Fruit fly (Drosophila melanogaster) whole organism, prepupa: ENCODE measurements around the gene CG6000.

ENCODE experiments used
- Blimp-1 ChIP-seq: fragments of 200-800 bp; sonication (Bioruptor generic); optimal IDR thresholded peaks from 3 replicates; lab custom pipeline; 2017; ENCODE audit warnings: missing biosample characterization, missing genetic modification characterization, mild to moderate bottlenecking, moderate library complexity, missing genetic modification reagents
- CG10669 ChIP-seq: fragments of 200-800 bp; sonication (Bioruptor generic); optimal IDR thresholded peaks from 3 replicates; lab custom pipeline; 2018; ENCODE audit warnings: missing biosample characterization, mild to moderate bottlenecking, missing genetic modification characterization, moderate library complexity
- CG11294 ChIP-seq: fragments of 200-800 bp; sonication (Bioruptor generic); IDR thresholded peaks from 2 replicates; pipeline ENCODE4 v1.3.6; 2022; ENCODE audit warnings: missing biosample characterization, missing genetic modification characterization
- CG11902 ChIP-seq: fragments of 200-800 bp; sonication (Bioruptor generic); optimal IDR thresholded peaks from 3 replicates; lab custom pipeline; 2016; ENCODE audit warnings: missing biosample characterization, missing genetic modification characterization
- CG16779 ChIP-seq: fragments of 200-800 bp; sonication (Bioruptor generic); optimal IDR thresholded peaks from 3 replicates; lab custom pipeline; 2017; ENCODE audit warnings: missing biosample characterization, mild to moderate bottlenecking, missing genetic modification characterization
- CG3032 ChIP-seq: fragments of 200-800 bp; optimal IDR thresholded peaks from 2 replicates; lab custom pipeline; 2019; ENCODE audit warnings: missing biosample characterization, mild to moderate bottlenecking, missing genetic modification characterization, moderate library complexity
- CG31627 ChIP-seq: fragments of 200-800 bp; sonication (Bioruptor generic); optimal IDR thresholded peaks from 3 replicates; lab custom pipeline; 2016; ENCODE audit warnings: missing biosample characterization, missing genetic modification characterization
- CG32006 ChIP-seq: fragments of 200-800 bp; sonication (Bioruptor generic); optimal IDR thresholded peaks from 3 replicates; lab custom pipeline; 2017; ENCODE audit warnings: missing biosample characterization, mild to moderate bottlenecking, missing genetic modification characterization
- CG34406 ChIP-seq: fragments of 200-800 bp; sonication (Bioruptor generic); optimal IDR thresholded peaks from 3 replicates; lab custom pipeline; 2016; ENCODE audit warnings: missing biosample characterization, missing genetic modification characterization
- CG3919 ChIP-seq: fragments of 200-800 bp; sonication (Bioruptor generic); optimal IDR thresholded peaks from 3 replicates; lab custom pipeline; 2016; ENCODE audit warnings: missing biosample characterization, missing genetic modification characterization
- CG4318 ChIP-seq: fragments of 200-800 bp; sonication (Bioruptor generic); optimal IDR thresholded peaks from 3 replicates; lab custom pipeline; 2017; ENCODE audit warnings: missing biosample characterization, mild to moderate bottlenecking, missing genetic modification characterization
- CG6276 ChIP-seq: fragments of 200-800 bp; sonication (Bioruptor generic); optimal IDR thresholded peaks from 2 replicates; lab custom pipeline; 2017; ENCODE audit warnings: missing biosample characterization, mild to moderate bottlenecking, missing genetic modification characterization
- CG6792 ChIP-seq: fragments of 200-800 bp; sonication (Bioruptor generic); optimal IDR thresholded peaks from 3 replicates; lab custom pipeline; 2016; ENCODE audit warnings: missing biosample characterization, missing genetic modification characterization
- CG6808 ChIP-seq: fragments of 200-800 bp; sonication (Bioruptor generic); optimal IDR thresholded peaks from 3 replicates; lab custom pipeline; 2017; ENCODE audit warnings: missing biosample characterization, missing genetic modification characterization, mild to moderate bottlenecking, moderate library complexity, missing genetic modification reagents
- CG6854 ChIP-seq: fragments of 200-800 bp; sonication (Bioruptor generic); optimal IDR thresholded peaks from 2 replicates; lab custom pipeline; 2017; ENCODE audit warnings: missing biosample characterization, mild to moderate bottlenecking, missing genetic modification characterization
- CG7368 ChIP-seq: fragments of 200-800 bp; sonication (Bioruptor generic); optimal IDR thresholded peaks from 3 replicates; lab custom pipeline; 2016; ENCODE audit warnings: missing biosample characterization, missing genetic modification characterization
- CG8119 ChIP-seq: fragments of 200-800 bp; sonication (Bioruptor generic); IDR thresholded peaks from 3 replicates; pipeline ENCODE4 v1.3.6; 2022; ENCODE audit warnings: missing biosample characterization, missing genetic modification characterization
- CG8632 ChIP-seq: fragments of 200-800 bp; sonication (Bioruptor generic); optimal IDR thresholded peaks from 3 replicates; lab custom pipeline; 2016; ENCODE audit warnings: missing biosample characterization, missing genetic modification characterization
- CG9139 ChIP-seq: fragments of 200-800 bp; sonication (Bioruptor generic); optimal IDR thresholded peaks from 3 replicates; lab custom pipeline; 2017; ENCODE audit warnings: missing biosample characterization, mild to moderate bottlenecking, missing genetic modification characterization
- Eip75B ChIP-seq: fragments of 200-800 bp; sonication (Bioruptor generic); optimal IDR thresholded peaks from 3 replicates; lab custom pipeline; 2016; ENCODE audit warnings: missing biosample characterization, missing genetic modification characterization
- Eip78C ChIP-seq: fragments of 200-800 bp; sonication (Bioruptor generic); peaks from one replicate; lab custom pipeline; 2016; ENCODE audit warnings: missing biosample characterization, missing genetic modification characterization
- Eip93F ChIP-seq: fragments of 200-800 bp; sonication (Bioruptor generic); optimal IDR thresholded peaks from 2 replicates; lab custom pipeline; 2016; ENCODE audit warnings: missing biosample characterization, mild to moderate bottlenecking, missing genetic modification characterization
- Ets96B ChIP-seq: fragments of 200-800 bp; optimal IDR thresholded peaks from 2 replicates; lab custom pipeline; 2019; ENCODE audit warnings: missing biosample characterization, mild to moderate bottlenecking, missing genetic modification characterization, moderate library complexity
- Hr4 ChIP-seq: fragments of 200-800 bp; sonication (Bioruptor generic); optimal IDR thresholded peaks from 3 replicates; lab custom pipeline; 2016; ENCODE audit warnings: missing biosample characterization, missing genetic modification characterization
- Lpt ChIP-seq: fragments of 200-800 bp; sonication (Bioruptor generic); optimal IDR thresholded peaks from 3 replicates; lab custom pipeline; 2016; ENCODE audit warnings: missing biosample characterization, missing genetic modification characterization
- Met ChIP-seq: fragments of 200-800 bp; sonication (Bioruptor generic); optimal IDR thresholded peaks from 3 replicates; lab custom pipeline; 2016; ENCODE audit warnings: missing biosample characterization, missing genetic modification characterization
- OdsH ChIP-seq: fragments of 200-800 bp; sonication (Bioruptor generic); optimal IDR thresholded peaks from 3 replicates; lab custom pipeline; 2016; ENCODE audit warnings: missing biosample characterization, missing genetic modification characterization
- Sox102F ChIP-seq: fragments of 200-800 bp; sonication (Bioruptor generic); optimal IDR thresholded peaks from 2 replicates; lab custom pipeline; 2016; ENCODE audit warnings: missing biosample characterization, mild to moderate bottlenecking, missing genetic modification characterization
- Sox14 ChIP-seq: fragments of 200-800 bp; sonication (Bioruptor generic); optimal IDR thresholded peaks from 3 replicates; lab custom pipeline; 2016; ENCODE audit warnings: missing biosample characterization, missing genetic modification characterization
- Sox15 ChIP-seq: fragments of 200-800 bp; sonication (Bioruptor generic); optimal IDR thresholded peaks from 3 replicates; lab custom pipeline; 2016; ENCODE audit warnings: missing biosample characterization, missing genetic modification characterization
- achi ChIP-seq: fragments of 200-800 bp; sonication (Bioruptor generic); optimal IDR thresholded peaks from 3 replicates; lab custom pipeline; 2016; ENCODE audit warnings: missing biosample characterization, missing genetic modification characterization
- acj6 ChIP-seq: fragments of 200-800 bp; sonication (Bioruptor generic); optimal IDR thresholded peaks from 3 replicates; lab custom pipeline; 2016; ENCODE audit warnings: missing biosample characterization, missing genetic modification characterization
- dac ChIP-seq: fragments of 200-800 bp; sonication (Bioruptor generic); optimal IDR thresholded peaks from 2 replicates; lab custom pipeline; 2017; ENCODE audit warnings: missing biosample characterization, mild to moderate bottlenecking, missing genetic modification characterization
- dsx ChIP-seq: fragments of 200-800 bp; optimal IDR thresholded peaks from 3 replicates; lab custom pipeline; 2019; ENCODE audit warnings: missing biosample characterization, mild to moderate bottlenecking, missing genetic modification characterization, moderate library complexity; ENCODE audit not compliant: poor library complexity, severe bottlenecking
- eg ChIP-seq: fragments of 200-800 bp; sonication (Bioruptor generic); IDR thresholded peaks from 3 replicates; pipeline ENCODE4 v1.3.6; 2022; ENCODE audit warnings: missing biosample characterization, missing genetic modification characterization
- esn ChIP-seq: fragments of 200-800 bp; sonication (Bioruptor generic); optimal IDR thresholded peaks from 2 replicates; lab custom pipeline; 2016; ENCODE audit warnings: missing biosample characterization, mild to moderate bottlenecking, missing genetic modification characterization, moderate library complexity
- fd59A ChIP-seq: fragments of 200-800 bp; sonication (Bioruptor generic); optimal IDR thresholded peaks from 2 replicates; lab custom pipeline; 2017; ENCODE audit warnings: missing biosample characterization, mild to moderate bottlenecking, missing genetic modification characterization, missing genetic modification reagents
- fd85E ChIP-seq: fragments of 200-800 bp; sonication (Bioruptor generic); optimal IDR thresholded peaks from 3 replicates; lab custom pipeline; 2016; ENCODE audit warnings: missing biosample characterization, missing genetic modification characterization
- fkh ChIP-seq: fragments of 200-800 bp; sonication (Bioruptor generic); optimal IDR thresholded peaks from 3 replicates; lab custom pipeline; 2017; ENCODE audit warnings: missing biosample characterization, mild to moderate bottlenecking, missing genetic modification characterization, moderate library complexity
- lz ChIP-seq: fragments of 200-800 bp; sonication (Bioruptor generic); optimal IDR thresholded peaks from 3 replicates; lab custom pipeline; 2016; ENCODE audit warnings: missing biosample characterization, missing genetic modification characterization
- net ChIP-seq: fragments of 200-800 bp; sonication (Bioruptor generic); optimal IDR thresholded peaks from 3 replicates; lab custom pipeline; 2016; ENCODE audit warnings: missing biosample characterization, missing genetic modification characterization
- pdm3 ChIP-seq: fragments of 200-800 bp; sonication (Bioruptor generic); optimal IDR thresholded peaks from 3 replicates; lab custom pipeline; 2016; ENCODE audit warnings: missing biosample characterization, missing genetic modification characterization
- salr ChIP-seq, 2 experiments: fragments of 200-800 bp; sonication (Bioruptor generic); optimal IDR thresholded peaks; 3 replicates each; lab custom pipeline; 2016 to 2018; ENCODE audit warnings: missing biosample characterization in 2 of 2, missing genetic modification characterization in 2 of 2, mild to moderate bottlenecking in 1 of 2
- spab ChIP-seq: fragments of 200-800 bp; sonication (Bioruptor generic); optimal IDR thresholded peaks from 2 replicates; lab custom pipeline; 2017; ENCODE audit warnings: missing biosample characterization, mild to moderate bottlenecking, missing genetic modification characterization, missing genetic modification reagents
- svp ChIP-seq: fragments of 200-800 bp; sonication (Bioruptor generic); peaks from one replicate; lab custom pipeline; 2016; ENCODE audit warnings: missing biosample characterization, missing genetic modification characterization
- topi ChIP-seq: fragments of 200-800 bp; sonication (Bioruptor generic); optimal IDR thresholded peaks from 3 replicates; lab custom pipeline; 2016; ENCODE audit warnings: missing biosample characterization, missing genetic modification characterization
- vri ChIP-seq: fragments of 200-800 bp; sonication (Bioruptor generic); optimal IDR thresholded peaks from 3 replicates; lab custom pipeline; 2016; ENCODE audit warnings: missing biosample characterization, mild to moderate bottlenecking, missing genetic modification characterization

The CG6000 gene

dm6 chr3R:24008887-24009286, 45.3 kb upstream of the CG6000 start:
- TF ChIP-seq net (GFP tag; lab: Kevin White, UChicago) (no peak), OdsH (GFP tag; lab: Kevin White, UChicago) (no peak), achi (GFP tag; lab: Kevin White, UChicago) (no peak), fd59A (no peak), CG11902 (GFP tag; lab: Kevin White, UChicago) (no peak), salr (GFP tag; optimal IDR thresholded peaks at IDR 0.05; lab: Kevin White, UChicago) (no peak), CG32006 (GFP tag; lab: Kevin White, UChicago) (no peak), acj6 (GFP tag; lab: Kevin White, UChicago) (no peak), CG16779 (tag; lab: Kevin White, UChicago) (no peak), CG4318 (GFP tag; lab: Kevin White, UChicago) (no peak), CG6276 (no peak), Hr4 (GFP tag; lab: Kevin White, UChicago) (no peak), Sox14 (GFP tag; lab: Kevin White, UChicago) (no peak), vri (no peak), CG9139 (GFP tag; lab: Kevin White, UChicago) (no peak), pdm3 (no peak), CG10669 (GFP tag; lab: Kevin White, UChicago) (no peak), Met (no peak), CG8119 (no peak)

- TF ChIP-seq Blimp-1 (GFP tag; lab: Kevin White, UChicago) (no peak), Sox15 (GFP tag; lab: Kevin White, UChicago) (no peak), CG11294 (GFP tag; lab: Robert Waterston, UW) (no peak; the same call in 1 of the 2 replicates), CG11902 (GFP tag; lab: Kevin White, UChicago) (no peak), CG4318 (GFP tag; lab: Kevin White, UChicago) (peak; percentile 40), CG34406 (GFP tag; lab: Kevin White, UChicago) (peak; percentile 56), pdm3 (peak; percentile 30), vri (no peak), Sox14 (GFP tag; lab: Kevin White, UChicago) (peak; percentile 25), fd85E (GFP tag; lab: Kevin White, UChicago) (no peak), CG32006 (GFP tag; lab: Kevin White, UChicago) (peak; percentile 72), Eip78C (GFP tag; lab: Kevin White, UChicago) (peak; percentile 82), Sox102F (GFP tag; lab: Kevin White, UChicago) (peak; percentile 48), OdsH (GFP tag; lab: Kevin White, UChicago) (peak; percentile 60), spab (GFP tag; lab: Kevin White, UChicago) (no peak), CG3032 (tag; lab: Kevin White, UChicago) (no peak), topi (GFP tag; lab: Kevin White, UChicago) (peak; percentile 42), CG3919 (GFP tag; lab: Kevin White, UChicago) (peak; percentile 49), Met (peak; percentile 34), CG10669 (GFP tag; lab: Kevin White, UChicago) (peak; percentile 5), svp (peak; percentile 73), CG7368 (peak; percentile 25), esn (GFP tag; lab: Kevin White, UChicago) (peak; percentile 33), CG8632 (GFP tag; lab: Kevin White, UChicago) (peak; percentile 23), Eip93F (GFP tag; lab: Kevin White, UChicago) (no peak), CG6808 (GFP tag; lab: Kevin White, UChicago) (no peak), CG6792 (peak; percentile 18), dsx (no peak), CG6276 (peak; percentile 62), CG31627 (GFP tag; lab: Kevin White, UChicago) (peak; percentile 42), lz (GFP tag; lab: Kevin White, UChicago) (peak; percentile 48), CG16779 (tag; lab: Kevin White, UChicago) (peak; percentile 2), Lpt (GFP tag; lab: Kevin White, UChicago) (peak; percentile 26), salr (GFP tag; optimal IDR thresholded peaks at IDR 0.05; lab: Kevin White, UChicago) (no peak), dac (no peak), fkh (GFP tag; lab: Kevin White, UChicago) (no peak), Ets96B (tag; lab: Kevin White, UChicago) (peak; percentile 26), fd59A (no peak), CG6854 (GFP tag; lab: Kevin White, UChicago) (no peak), Eip75B (GFP tag; lab: Kevin White, UChicago) (no peak), eg (GFP tag; lab: Robert Waterston, UW) (peak; percentile 80), CG9139 (GFP tag; lab: Kevin White, UChicago) (no peak), achi (GFP tag; lab: Kevin White, UChicago) (peak; percentile 44)
These were observed 43.5 kb upstream of the CG6000 start for dm6 chr3R:24010637-24011214.
